Worm (Caenorhabditis elegans) whole organism, L2 larva: Measurements from ENCODE around the gene flp-14.

Source experiments
- aly-2 ChIP-seq: fragments of 150-350 bp; optimal IDR thresholded peaks from 2 replicates; lab custom pipeline; 2014; ENCODE audit warnings: missing biosample characterization, missing genetic modification characterization
- blmp-1 ChIP-seq: sonication (generic microtip); optimal IDR thresholded peaks from 2 replicates; lab custom pipeline; 2017; ENCODE audit warnings: missing genetic modification characterization, mild to moderate bottlenecking, missing compliant biosample characterization, antibody characterized with exemption, moderate library complexity; ENCODE audit not compliant: insufficient read depth
- nhr-11 ChIP-seq: fragments of 150-350 bp; optimal IDR thresholded peaks from 2 replicates; lab custom pipeline; 2014; ENCODE audit warnings: missing biosample characterization, missing genetic modification characterization
- nhr-129 ChIP-seq: fragments of 150-350 bp; optimal IDR thresholded peaks from 2 replicates; lab custom pipeline; 2014; ENCODE audit warnings: missing biosample characterization, missing genetic modification characterization
- snpc-4 ChIP-seq: fragments of 150-350 bp; optimal IDR thresholded peaks from 2 replicates; lab custom pipeline; 2014; ENCODE audit warnings: missing biosample characterization, missing genetic modification characterization
- unc-39 ChIP-seq: fragments of 150-350 bp; optimal IDR thresholded peaks from 2 replicates; lab custom pipeline; 2014; ENCODE audit warnings: missing biosample characterization, missing genetic modification characterization
- unc-62 ChIP-seq: fragments of 150-350 bp; optimal IDR thresholded peaks from 2 replicates; lab custom pipeline; 2014; ENCODE audit warnings: missing biosample characterization, missing genetic modification reagents, missing genetic modification characterization

ce11 chrIII:12877527-12878234 lies 32.6 kb upstream of the flp-14 start, which contains the start of the genes cec-7 and enu-3.5:
- no peak for TF ChIP-seq blmp-1 (tag; lab: Kevin White, UChicago)
- TF ChIP-seq nhr-129 (tag; lab: Kevin White, UChicago) = no peak
- TF ChIP-seq nhr-11 = no peak
- no peak for TF ChIP-seq unc-39
- TF ChIP-seq snpc-4 (tag; lab: Kevin White, UChicago) = no peak
- no peak for TF ChIP-seq unc-62
- no peak for TF ChIP-seq aly-2 (tag; lab: Kevin White, UChicago)
